Worm (Caenorhabditis elegans): ENCODE data around the gene C52G5.3.
A peak's percentile ranks its signal among the peaks of the same experiment; 100 is the strongest.

The C52G5.3 gene

ce11 chrX:12860711-12861287 lies 14.9 kb upstream of the C52G5.3 start, which contains the start of gene T14G8.3:
TSS of gene T14G8.3 (plus strand) at chrX:12861237.
- TF ChIP-seq nfya-1 (tag; optimal IDR thresholded peaks at IDR 0.05) = no peak
- TF ChIP-seq elt-2 (tag; optimal IDR thresholded peaks at IDR 0.05) = peak; percentile 44

ce11 chrX:12857701-12858100 lies 11.8 kb upstream of the C52G5.3 start, which contains the start of gene T14G8.2:
TSS of gene T14G8.2 (plus strand) at chrX:12858001.
- TF ChIP-seq ets-4 (tag; optimal IDR thresholded peaks at IDR 0.05) (no peak), ceh-34 (tag; optimal IDR thresholded peaks at IDR 0.05) (no peak), ceh-31 (tag; optimal IDR thresholded peaks at IDR 0.05) (no peak), sox-4 (tag; optimal IDR thresholded peaks at IDR 0.05) (no peak), ceh-9 (tag; optimal IDR thresholded peaks at IDR 0.05) (no peak), eyg-1 (tag; optimal IDR thresholded peaks at IDR 0.05) (no peak), pha-4 (tag; optimal IDR thresholded peaks at IDR 0.05) (no peak), gmeb-2 (tag; optimal IDR thresholded peaks at IDR 0.05) (no peak), fkh-10 (GFP tag; optimal IDR thresholded peaks at IDR 0.05) (no peak), sdc-2 (tag; optimal IDR thresholded peaks at IDR 0.05) (no peak), unc-55 (GFP tag; optimal IDR thresholded peaks at IDR 0.05) (no peak), dve-1 (tag; optimal IDR thresholded peaks at IDR 0.05) (no peak), ahr-1 (tag; optimal IDR thresholded peaks at IDR 0.05) (no peak), ceh-48 (tag; optimal IDR thresholded peaks at IDR 0.05) (no peak)

ce11 chrX:12854680-12855079 lies 8.7 kb upstream of the C52G5.3 start:
- TF ChIP-seq unc-3 (GFP tag; conservative IDR thresholded peaks at IDR 0.05) (no peak), unc-3 (tag; optimal IDR thresholded peaks at IDR 0.05) (no peak), sox-4 (tag; optimal IDR thresholded peaks at IDR 0.05) (no peak), lin-11 (tag; optimal IDR thresholded peaks at IDR 0.05) (no peak), gmeb-2 (tag; optimal IDR thresholded peaks at IDR 0.05) (no peak), pha-2 (tag; optimal IDR thresholded peaks at IDR 0.05) (no peak), che-1 (tag; optimal IDR thresholded peaks at IDR 0.05) (no peak), ceh-31 (tag; optimal IDR thresholded peaks at IDR 0.05) (no peak), odd-2 (tag; optimal IDR thresholded peaks at IDR 0.05) (no peak), pag-3 (tag; optimal IDR thresholded peaks at IDR 0.05; ENCODE audit: borderline replicate concordance) (no peak), eyg-1 (tag; optimal IDR thresholded peaks at IDR 0.05) (no peak), madf-2 (tag; optimal IDR thresholded peaks at IDR 0.05) (no peak), ceh-45 (GFP tag; IDR thresholded peaks at IDR 0.05) (no peak), T23F11.4 (GFP tag; optimal IDR thresholded peaks at IDR 0.05) (no peak), elt-4 (tag; optimal IDR thresholded peaks at IDR 0.05) (no peak), C08G9.2 (tag; optimal IDR thresholded peaks at IDR 0.05) (no peak)

ce11 chrX:12854135-12854534 lies 8.2 kb upstream of the C52G5.3 start:
- TF ChIP-seq ceh-48 (tag; optimal IDR thresholded peaks at IDR 0.05) (peak; percentile 5), unc-55 (GFP tag; optimal IDR thresholded peaks at IDR 0.05) (no peak)

ce11 chrX:12853079-12853478 lies 7.1 kb upstream of the C52G5.3 start:
- TF ChIP-seq tbx-2 (tag; optimal IDR thresholded peaks at IDR 0.05) = peak; percentile 25
- no peak for TF ChIP-seq pax-1 (tag; optimal IDR thresholded peaks at IDR 0.05)

- TF ChIP-seq pat-9 (tag; optimal IDR thresholded peaks at IDR 0.05) (no peak), ceh-9 (tag; optimal IDR thresholded peaks at IDR 0.05) (no peak), hlh-13 (GFP tag; optimal IDR thresholded peaks at IDR 0.05) (no peak), sox-4 (tag; optimal IDR thresholded peaks at IDR 0.05) (no peak), tbx-2 (tag; optimal IDR thresholded peaks at IDR 0.05) (no peak), odd-2 (tag; optimal IDR thresholded peaks at IDR 0.05) (no peak)
Measured at ce11 chrX:12852575-12852974, 6.6 kb upstream of the C52G5.3 start, which contains the start of gene chd-3. TSS of gene chd-3 (minus strand) at chrX:12852601.

Measured in whole organism, late embryonic.